Fruit fly (Drosophila melanogaster) whole organism, prepupa: ENCODE data around the gene Spn28B.

Experiments
- Ets21C ChIP-seq: fragments of 200-800 bp; sonication (Bioruptor generic); optimal IDR thresholded peaks from 3 replicates; lab custom pipeline; 2016; ENCODE audit warnings: missing biosample characterization, missing genetic modification characterization
- Hr4 ChIP-seq: fragments of 200-800 bp; sonication (Bioruptor generic); optimal IDR thresholded peaks from 3 replicates; lab custom pipeline; 2016; ENCODE audit warnings: missing biosample characterization, missing genetic modification characterization

- TF ChIP-seq Hr4 (GFP tag; lab: Kevin White, UChicago) (no peak), Ets21C (GFP tag; lab: Kevin White, UChicago) (no peak)
These were observed 35.1 kb downstream of the Spn28B start for dm6 chr2L:7616830-7617229.
